Worm (Caenorhabditis elegans) whole organism, early embryonic: ENCODE results near the gene gnrr-4.

Source experiments
- F13C5.2 ChIP-seq: sonication (generic microtip); optimal IDR thresholded peaks from 2 replicates; lab custom pipeline; 2017; ENCODE audit warnings: mild to moderate bottlenecking, missing genetic modification characterization, inconsistent platforms, missing compliant biosample characterization
- ama-1 ChIP-seq: fragments of 150-350 bp; optimal IDR thresholded peaks from 2 replicates; lab custom pipeline; 2014
- ets-7 ChIP-seq: sonication (generic microtip); optimal IDR thresholded peaks from 2 replicates; lab custom pipeline; 2016; ENCODE audit warnings: missing genotype, missing genetic modification characterization, missing compliant biosample characterization
- flt-1 ChIP-seq: fragments of 200-800 bp; sonication (Bioruptor generic); IDR thresholded peaks from 2 replicates; pipeline ENCODE4 v1.3.6; 2022; ENCODE audit warnings: missing genetic modification characterization, missing compliant biosample characterization
- scrt-1 ChIP-seq: fragments of 200-800 bp; sonication (Bioruptor generic); IDR thresholded peaks from 2 replicates; pipeline ENCODE4 v1.3.6; 2022; ENCODE audit warnings: missing genetic modification characterization, missing compliant biosample characterization
- tbx-11 ChIP-seq: fragments of 200-800 bp; sonication (Bioruptor generic); IDR thresholded peaks from 2 replicates; pipeline ENCODE4 v1.3.6; 2022; ENCODE audit warnings: missing genetic modification characterization, missing compliant biosample characterization

- TF ChIP-seq flt-1 (GFP tag; lab: Robert Waterston, UW) (no peak), ets-7 (tag; lab: Kevin White, UChicago) (no peak), ama-1 (lab: Kevin White, UChicago) (no peak), F13C5.2 (tag; lab: Kevin White, UChicago) (no peak), scrt-1 (GFP tag; lab: Robert Waterston, UW) (no peak), tbx-11 (no peak)
Measured at ce11 chrX:5753141-5753540, 10.0 kb upstream of the gnrr-4 start.
